Fruit fly (Drosophila melanogaster): ENCODE results near the gene dco.
A peak's percentile ranks its signal among the peaks of the same experiment; 100 is the strongest.

The dco gene

dm6 chr3R:31064653-31065322 is 3.8 kb upstream of the dco start, which contains the start of gene Sox100B (continued):
- TF ChIP-seq CG17186 (GFP tag; optimal IDR thresholded peaks at IDR 0.05), result no peak
- TF ChIP-seq klu (GFP tag; IDR thresholded peaks at IDR 0.05), result no peak
- no peak; the same call in 1 of the 2 replicates for TF ChIP-seq CG14667 (GFP tag; IDR thresholded peaks at IDR 0.05)
- no peak for TF ChIP-seq CG2875 (GFP tag; optimal IDR thresholded peaks at IDR 0.05)
- TF ChIP-seq YL-1 (GFP tag; optimal IDR thresholded peaks at IDR 0.05), result no peak
- peak; percentile 32 for TF ChIP-seq Six4 (GFP tag; optimal IDR thresholded peaks at IDR 0.05)
- no peak for TF ChIP-seq CG11560 (tag; IDR thresholded peaks at IDR 0.05)
- no peak for TF ChIP-seq B-H2 (GFP tag; optimal IDR thresholded peaks at IDR 0.05)
- no peak for TF ChIP-seq pita (GFP tag; optimal IDR thresholded peaks at IDR 0.05)
- TF ChIP-seq lilli (GFP tag; optimal IDR thresholded peaks at IDR 0.05), result peak; percentile 31
- TF ChIP-seq grau (tag; optimal IDR thresholded peaks at IDR 0.05), result peak; percentile 73
- no peak for TF ChIP-seq CG14860 (GFP tag; IDR thresholded peaks at IDR 0.05; ENCODE audit: partially characterized antibody)
- no peak for TF ChIP-seq Doc2 (GFP tag; IDR thresholded peaks at IDR 0.05)
- TF ChIP-seq chif (GFP tag; optimal IDR thresholded peaks at IDR 0.05), result peak; percentile 52 to 59
- TF ChIP-seq CG1024 (GFP tag; IDR thresholded peaks at IDR 0.05), result peak; percentile 60
- no peak for TF ChIP-seq CG7928 (GFP tag; optimal IDR thresholded peaks at IDR 0.05)
- TF ChIP-seq CG8359 (GFP tag; optimal IDR thresholded peaks at IDR 0.05; ENCODE audit: borderline replicate concordance), result peak; percentile 23
- peak; percentile 50 for TF ChIP-seq Hr3 (GFP tag; optimal IDR thresholded peaks at IDR 0.05)
- peak; percentile 45 for TF ChIP-seq Xbp1 (GFP tag; optimal IDR thresholded peaks at IDR 0.05)
- TF ChIP-seq gem (tag; optimal IDR thresholded peaks at IDR 0.05), result peak; percentile 86
- peak; percentile 27 for TF ChIP-seq Elba2 (GFP tag; optimal IDR thresholded peaks at IDR 0.05)
- TF ChIP-seq ERR (GFP tag; optimal IDR thresholded peaks at IDR 0.05), result no peak
- 0 out of 2 replicates have a peak, but pooled peaks have one; percentile 41 for TF ChIP-seq CG11696 (GFP tag; IDR thresholded peaks at IDR 0.05)
- TF ChIP-seq tap (tag; optimal IDR thresholded peaks at IDR 0.05), result peak; percentile 56
- no peak for TF ChIP-seq p53 (GFP tag; optimal IDR thresholded peaks at IDR 0.05)
- TF ChIP-seq da (GFP tag; optimal IDR thresholded peaks at IDR 0.05), result no peak
- TF ChIP-seq Rfx (GFP tag; IDR thresholded peaks at IDR 0.05), result no peak; the same call in 1 of the 2 replicates
- no peak for TF ChIP-seq Doc3 (GFP tag; IDR thresholded peaks at IDR 0.05; ENCODE audit: partially characterized antibody)
- TF ChIP-seq CG2129 (GFP tag; IDR thresholded peaks at IDR 0.05; ENCODE audit: partially characterized antibody), result no peak
- TF ChIP-seq sim (GFP tag; IDR thresholded peaks at IDR 0.05), result no peak; the same call in 1 of the 2 replicates
- TF ChIP-seq ranshi (GFP tag; IDR thresholded peaks at IDR 0.05), result peak; percentile 70; the same call in 1 of the 2 replicates
- peak; percentile 89 for TF ChIP-seq Nf-YB (GFP tag; optimal IDR thresholded peaks at IDR 0.05)
- peak; percentile 56 for TF ChIP-seq CG17359 (tag; optimal IDR thresholded peaks at IDR 0.05)
- peak; percentile 52 for TF ChIP-seq nerfin-1 (tag; optimal IDR thresholded peaks at IDR 0.05)
- no peak for TF ChIP-seq schlank (tag; optimal IDR thresholded peaks at IDR 0.05)
- peak; percentile 17 for TF ChIP-seq kni (GFP tag; optimal IDR thresholded peaks at IDR 0.05)
- TF ChIP-seq sisA (GFP tag; IDR thresholded peaks at IDR 0.05), result peak; percentile 66
- no peak for TF ChIP-seq CG14014 (GFP tag; IDR thresholded peaks at IDR 0.05)
- peak; percentile 37 for TF ChIP-seq CG12155 (GFP tag; optimal IDR thresholded peaks at IDR 0.05)
- no peak for TF ChIP-seq wek (GFP tag; optimal IDR thresholded peaks at IDR 0.05)
- no peak; the same call in 1 of the 2 replicates for TF ChIP-seq Nf-YA (GFP tag; IDR thresholded peaks at IDR 0.05)
- TF ChIP-seq CG6654 (GFP tag; optimal IDR thresholded peaks at IDR 0.05), result no peak
- TF ChIP-seq CG9609 (GFP tag; optimal IDR thresholded peaks at IDR 0.05), result no peak
- TF ChIP-seq CG5180 (GFP tag; optimal IDR thresholded peaks at IDR 0.05), result peak; percentile 43
- no peak for TF ChIP-seq br (optimal IDR thresholded peaks at IDR 0.05)
- no peak for TF ChIP-seq Hey (tag; optimal IDR thresholded peaks at IDR 0.05)
- no peak for TF ChIP-seq exex (tag; optimal IDR thresholded peaks at IDR 0.05)
- TF ChIP-seq Meics (GFP tag; optimal IDR thresholded peaks at IDR 0.05), result peak; percentile 14
- peak; percentile 78 for TF ChIP-seq trem (tag; optimal IDR thresholded peaks at IDR 0.05)
- peak in 1 of 2 experiments; percentile 28 for TF ChIP-seq Hr78 (GFP tag; optimal IDR thresholded peaks at IDR 0.05)
